Fruit fly (Drosophila melanogaster): ENCODE measurements around the gene CG43098.

CG43098 gene

dm6 chr3L:3624876-3625275, 34.0 kb upstream of the CG43098 start (continued):
- TF ChIP-seq PHDP (tag; optimal IDR thresholded peaks at IDR 0.05) = no peak
- TF ChIP-seq CG8944 (GFP tag; optimal IDR thresholded peaks at IDR 0.05) = no peak
- TF ChIP-seq ato (GFP tag; IDR thresholded peaks at IDR 0.05; ENCODE audit: partially characterized antibody) = no peak
- TF ChIP-seq grau (tag; optimal IDR thresholded peaks at IDR 0.05) = no peak

- TF ChIP-seq Hand (GFP tag; optimal IDR thresholded peaks at IDR 0.05) = no peak
- no peak for TF ChIP-seq Hsf (GFP tag; optimal IDR thresholded peaks at IDR 0.05)
- peak; percentile 34 for TF ChIP-seq CG10543 (GFP tag; optimal IDR thresholded peaks at IDR 0.05)
- peak; percentile 53; the same call in 1 of the 2 replicates for TF ChIP-seq CG13287 (GFP tag; IDR thresholded peaks at IDR 0.05; ENCODE audit: partially characterized antibody)
- TF ChIP-seq trh (GFP tag; optimal IDR thresholded peaks at IDR 0.05) = no peak
- no peak for TF ChIP-seq pan (optimal IDR thresholded peaks at IDR 0.05)
- no peak for TF ChIP-seq pan (GFP tag; optimal IDR thresholded peaks at IDR 0.05 in 1 of 2, IDR thresholded peaks at IDR 0.05 in 1 of 2)
- no peak for TF ChIP-seq Dip2 (GFP tag; IDR thresholded peaks at IDR 0.05)
- no peak for TF ChIP-seq knrl (GFP tag; IDR thresholded peaks at IDR 0.05; ENCODE audit: partially characterized antibody)
- peak; percentile 40; the same call in 1 of the 2 replicates for TF ChIP-seq Adf1 (GFP tag; IDR thresholded peaks at IDR 0.05)
- TF ChIP-seq yki (optimal IDR thresholded peaks at IDR 0.05) = peak; percentile 79
- no peak for TF ChIP-seq lov (optimal IDR thresholded peaks at IDR 0.05)
- 0 out of 3 replicates have a peak, but pooled peaks have one; percentile 48 for TF ChIP-seq lov (GFP tag; IDR thresholded peaks at IDR 0.05)
- TF ChIP-seq CG14014 (GFP tag; IDR thresholded peaks at IDR 0.05) = peak; percentile 9; the same call in 1 of the 2 replicates
- TF ChIP-seq eve (GFP tag; optimal IDR thresholded peaks at IDR 0.05) = no peak
- TF ChIP-seq CG12744 (GFP tag; optimal IDR thresholded peaks at IDR 0.05) = no peak
- peak; percentile 70 for TF ChIP-seq Med (GFP tag)
- TF ChIP-seq CG12659 (GFP tag; optimal IDR thresholded peaks at IDR 0.05) = no peak
- TF ChIP-seq tgo (GFP tag; IDR thresholded peaks at IDR 0.05) = no peak
- TF ChIP-seq CG2875 (GFP tag; optimal IDR thresholded peaks at IDR 0.05) = no peak
- TF ChIP-seq so (GFP tag; IDR thresholded peaks at IDR 0.05) = 0 out of 3 replicates have a peak, but pooled peaks have one; percentile 35
- TF ChIP-seq hbn (GFP tag; IDR thresholded peaks at IDR 0.05; ENCODE audit: partially characterized antibody) = peak; percentile 62
- TF ChIP-seq nerfin-1 (tag; optimal IDR thresholded peaks at IDR 0.05) = no peak
- no peak for TF ChIP-seq dmrt11E (tag; optimal IDR thresholded peaks at IDR 0.05)
- TF ChIP-seq CG14441 (GFP tag; IDR thresholded peaks at IDR 0.05) = 0 out of 2 replicates have a peak, but pooled peaks have one; percentile 10
- peak; percentile 42 for TF ChIP-seq HLHmδ (GFP tag; optimal IDR thresholded peaks at IDR 0.05)
- TF ChIP-seq Sox102F (GFP tag; optimal IDR thresholded peaks at IDR 0.05) = no peak
- peak; percentile 92 for TF ChIP-seq Jarid2 (GFP tag; optimal IDR thresholded peaks at IDR 0.05)
- TF ChIP-seq sna (GFP tag; IDR thresholded peaks at IDR 0.05; ENCODE audit: partially characterized antibody) = no peak; the same call in 1 of the 2 replicates
- TF ChIP-seq HLH4C (GFP tag; IDR thresholded peaks at IDR 0.05; ENCODE audit: partially characterized antibody) = peak; percentile 25; the same call in 1 of the 3 replicates
- TF ChIP-seq CG2129 (GFP tag; IDR thresholded peaks at IDR 0.05; ENCODE audit: partially characterized antibody) = peak; percentile 44; the same call in 1 of the 2 replicates
- peak; percentile 72 for TF ChIP-seq zen2 (GFP tag; IDR thresholded peaks at IDR 0.05; ENCODE audit: partially characterized antibody)
- TF ChIP-seq HLH3B (GFP tag; IDR thresholded peaks at IDR 0.05) = no peak
- no peak for TF ChIP-seq lola (GFP tag; optimal IDR thresholded peaks at IDR 0.05)
- peak; percentile 29; the same call in 1 of the 2 replicates for TF ChIP-seq CG32532 (GFP tag; IDR thresholded peaks at IDR 0.05)
- no peak for TF ChIP-seq CG31441 (GFP tag; IDR thresholded peaks at IDR 0.05)
- peak; percentile 77; the same call in 2 of the 4 replicates for TF ChIP-seq chinmo (GFP tag; IDR thresholded peaks at IDR 0.05; ENCODE audit: partially characterized antibody)
- peak; percentile 10 for TF ChIP-seq oc (tag; optimal IDR thresholded peaks at IDR 0.05)
- TF ChIP-seq unc-4 (GFP tag; IDR thresholded peaks at IDR 0.05; ENCODE audit: partially characterized antibody) = peak; percentile 27; the same call in 1 of the 2 replicates
- no peak for TF ChIP-seq ash1 (GFP tag; optimal IDR thresholded peaks at IDR 0.05)
- TF ChIP-seq sr (GFP tag; IDR thresholded peaks at IDR 0.05) = peak; percentile 54; the same call in 2 of the 3 replicates
- peak; percentile 54; the same call in 1 of the 3 replicates for TF ChIP-seq CG6175 (GFP tag; IDR thresholded peaks at IDR 0.05)
- no peak for TF ChIP-seq CG12219 (GFP tag; optimal IDR thresholded peaks at IDR 0.05)
- TF ChIP-seq fd102C (GFP tag; optimal IDR thresholded peaks at IDR 0.05) = no peak
Observed at dm6 chr3L:3626069-3626468, 32.8 kb upstream of the CG43098 start, which contains the start of gene dar1. TSS of gene dar1 (plus strand) at chr3L:3626352.

Measured in whole organism, embryonic.